Fruit fly (Drosophila melanogaster) whole organism, embryonic: ENCODE results near the gene CG10353.
A peak's percentile ranks its signal among the peaks of the same experiment; 100 is the strongest.

ENCODE experiments used
- Atf6 ChIP-seq: fragments of 200-800 bp; sonication (Bioruptor generic); IDR thresholded peaks from 2 replicates; pipeline ENCODE4 v1.3.6; 2022; ENCODE audit warnings: missing biosample characterization, missing genetic modification characterization
- C15 ChIP-seq: fragments of 200-800 bp; sonication (Bioruptor generic); IDR thresholded peaks from 3 replicates; pipeline ENCODE4 v1.3.6; 2022; ENCODE audit warnings: missing biosample characterization, missing genetic modification characterization
- CG11398 ChIP-seq: fragments of 200-800 bp; sonication (Bioruptor generic); optimal IDR thresholded peaks from 2 replicates; lab custom pipeline; 2016; ENCODE audit warnings: missing biosample characterization, missing genetic modification characterization
- CG11695 ChIP-seq: fragments of 200-800 bp; sonication (Bioruptor generic); IDR thresholded peaks from 3 replicates; pipeline ENCODE4 v1.3.6; 2022; ENCODE audit warnings: missing biosample characterization, missing genetic modification characterization
- CG13624 ChIP-seq: fragments of 200-800 bp; sonication (Bioruptor generic); optimal IDR thresholded peaks from 2 replicates; lab custom pipeline; 2016; ENCODE audit warnings: missing biosample characterization, missing genetic modification characterization
- CG1647 ChIP-seq: fragments of 200-800 bp; sonication (Bioruptor generic); optimal IDR thresholded peaks from 3 replicates; lab custom pipeline; 2016; ENCODE audit warnings: missing biosample characterization, missing genetic modification characterization
- CG17829 ChIP-seq: fragments of 200-800 bp; optimal IDR thresholded peaks from 2 replicates; lab custom pipeline; 2019; ENCODE audit warnings: missing biosample characterization, mild to moderate bottlenecking, missing genetic modification characterization, moderate library complexity
- CG2120 ChIP-seq: fragments of 200-800 bp; sonication (Bioruptor generic); optimal IDR thresholded peaks from 3 replicates; lab custom pipeline; 2016; ENCODE audit warnings: missing biosample characterization, missing genetic modification characterization
- CG32767 ChIP-seq: fragments of 200-800 bp; sonication (Bioruptor generic); IDR thresholded peaks from 2 replicates; pipeline ENCODE4 v1.3.6; 2022; ENCODE audit warnings: missing biosample characterization, missing genetic modification characterization
- CG32772 ChIP-seq: fragments of 200-800 bp; sonication (Bioruptor generic); IDR thresholded peaks from 2 replicates; pipeline ENCODE4 v1.3.6; 2022; ENCODE audit warnings: missing biosample characterization, missing genetic modification characterization
- CG3281 ChIP-seq: fragments of 200-800 bp; sonication (Bioruptor generic); optimal IDR thresholded peaks from 3 replicates; lab custom pipeline; 2017; ENCODE audit warnings: missing biosample characterization, mild to moderate bottlenecking, missing genetic modification characterization
- CG42726 ChIP-seq: fragments of 200-800 bp; sonication (Bioruptor generic); IDR thresholded peaks from 2 replicates; pipeline ENCODE4 v1.3.6; 2022; ENCODE audit warnings: missing biosample characterization, missing genetic modification characterization; ENCODE audit not compliant: partially characterized antibody
- CG4404 ChIP-seq: fragments of 200-800 bp; sonication (Bioruptor generic); IDR thresholded peaks from 2 replicates; pipeline ENCODE4 v1.3.6; 2022; ENCODE audit warnings: missing biosample characterization, missing genetic modification characterization
- CG4854 ChIP-seq: fragments of 200-800 bp; sonication (Bioruptor generic); optimal IDR thresholded peaks from 2 replicates; lab custom pipeline; 2016; ENCODE audit warnings: missing biosample characterization, missing genetic modification characterization, inconsistent platforms
- CG5245 ChIP-seq: fragments of 200-800 bp; sonication (Bioruptor generic); optimal IDR thresholded peaks from 3 replicates; lab custom pipeline; 2016; ENCODE audit warnings: missing biosample characterization, missing genetic modification characterization
- CG6272 ChIP-seq: fragments of 200-800 bp; sonication (Bioruptor generic); IDR thresholded peaks from 2 replicates; pipeline ENCODE4 v1.3.6; 2022; ENCODE audit warnings: missing biosample characterization, missing genetic modification characterization
- CG9932 ChIP-seq: fragments of 200-800 bp; sonication (Bioruptor generic); IDR thresholded peaks from 2 replicates; pipeline ENCODE4 v1.3.6; 2022; ENCODE audit warnings: missing biosample characterization, missing genetic modification characterization
- D19B ChIP-seq: fragments of 200-800 bp; sonication (Bioruptor generic); optimal IDR thresholded peaks from 2 replicates; lab custom pipeline; 2017; ENCODE audit warnings: missing biosample characterization, mild to moderate bottlenecking, missing genetic modification characterization
- E2f1 ChIP-seq: fragments of 200-800 bp; sonication (Bioruptor generic); IDR thresholded peaks from 2 replicates; pipeline ENCODE4 v1.3.6; 2022; ENCODE audit warnings: missing biosample characterization, missing genetic modification characterization
- HLHmδ ChIP-seq: fragments of 200-800 bp; sonication (Bioruptor generic); optimal IDR thresholded peaks from 2 replicates; lab custom pipeline; 2018; ENCODE audit warnings: missing biosample characterization, mild to moderate bottlenecking, missing genetic modification characterization, moderate library complexity
- Hr51 ChIP-seq, 2 experiments: fragments of 200-800 bp; sonication (Bioruptor generic); optimal IDR thresholded peaks; 2 replicates in 1 of 2; 3 replicates in 1 of 2; lab custom pipeline; 2016 to 2018; ENCODE audit warnings: missing biosample characterization in 2 of 2, missing genetic modification characterization in 2 of 2, mild to moderate bottlenecking in 1 of 2, moderate library complexity in 1 of 2
- MBD-R2 ChIP-seq: fragments of 200-800 bp; sonication (Bioruptor generic); IDR thresholded peaks from 2 replicates; pipeline ENCODE4 v1.3.6; 2022; ENCODE audit warnings: missing biosample characterization, missing genetic modification characterization
- Mes4 ChIP-seq: fragments of 200-800 bp; sonication (Bioruptor generic); optimal IDR thresholded peaks from 2 replicates; lab custom pipeline; 2016; ENCODE audit warnings: missing biosample characterization, missing genetic modification characterization
- Mrtf ChIP-seq: fragments of 200-800 bp; sonication (Bioruptor generic); IDR thresholded peaks from 3 replicates; pipeline ENCODE4 v1.3.6; 2022; ENCODE audit warnings: missing biosample characterization, missing genetic modification characterization
- Nf-YC ChIP-seq: fragments of 200-800 bp; optimal IDR thresholded peaks from 3 replicates; lab custom pipeline; 2019; ENCODE audit warnings: missing biosample characterization, mild to moderate bottlenecking, missing genetic modification characterization, moderate library complexity
- Rfx ChIP-seq: fragments of 200-800 bp; sonication (Bioruptor generic); IDR thresholded peaks from 2 replicates; pipeline ENCODE4 v1.3.6; 2022; ENCODE audit warnings: missing biosample characterization, missing genetic modification characterization
- Scr ChIP-seq: fragments of 200-800 bp; sonication (Bioruptor generic); IDR thresholded peaks from 2 replicates; pipeline ENCODE4 v1.3.6; 2022; ENCODE audit warnings: missing biosample characterization, missing genetic modification characterization; ENCODE audit not compliant: partially characterized antibody
- Sox102F ChIP-seq: fragments of 200-800 bp; sonication (Bioruptor generic); optimal IDR thresholded peaks from 2 replicates; lab custom pipeline; 2018; ENCODE audit warnings: missing biosample characterization, mild to moderate bottlenecking, missing genetic modification characterization, moderate library complexity
- TFAM ChIP-seq: fragments of 200-800 bp; sonication (Bioruptor generic); optimal IDR thresholded peaks from 2 replicates; lab custom pipeline; 2017; ENCODE audit warnings: missing biosample characterization, missing genetic modification characterization, inconsistent platforms
- Tbp ChIP-seq: fragments of >200 bp; optimal IDR thresholded peaks from 2 replicates; lab custom pipeline; 2018; ENCODE audit warnings: missing biosample characterization, missing genetic modification characterization
- cad ChIP-seq: fragments of >200 bp; optimal IDR thresholded peaks from 2 replicates; lab custom pipeline; 2017; ENCODE audit warnings: missing biosample characterization, missing genetic modification characterization
- croc ChIP-seq: fragments of 200-800 bp; sonication (Bioruptor generic); conservative IDR thresholded peaks from 3 replicates; pipeline ENCODE4 v1.3.6; 2022; ENCODE audit warnings: missing biosample characterization, missing genetic modification characterization
- cwo ChIP-seq: fragments of 200-800 bp; sonication (Bioruptor generic); optimal IDR thresholded peaks from 3 replicates; lab custom pipeline; 2017; ENCODE audit warnings: missing biosample characterization, missing genetic modification characterization, mild to moderate bottlenecking, moderate library complexity, missing genetic modification reagents
- da ChIP-seq: fragments of 200-800 bp; sonication (Bioruptor generic); optimal IDR thresholded peaks from 2 replicates; lab custom pipeline; 2016; ENCODE audit warnings: missing biosample characterization, missing genetic modification characterization
- esg ChIP-seq: fragments of 200-800 bp; sonication (Bioruptor generic); conservative IDR thresholded peaks from 2 replicates; pipeline ENCODE4 v1.3.6; 2022; ENCODE audit warnings: missing biosample characterization, missing genetic modification characterization
- fd64A ChIP-seq: fragments of 200-800 bp; sonication (Bioruptor generic); optimal IDR thresholded peaks from 3 replicates; lab custom pipeline; 2018; ENCODE audit warnings: missing biosample characterization, mild to moderate bottlenecking, missing genetic modification characterization
- gfzf ChIP-seq: fragments of 200-800 bp; sonication (Bioruptor generic); optimal IDR thresholded peaks from 2 replicates; lab custom pipeline; 2016; ENCODE audit warnings: missing biosample characterization, mild to moderate bottlenecking, missing genetic modification characterization, moderate library complexity
- grau ChIP-seq: fragments of 200-800 bp; optimal IDR thresholded peaks from 3 replicates; lab custom pipeline; 2019; ENCODE audit warnings: missing biosample characterization, mild to moderate bottlenecking, missing genetic modification characterization, moderate library complexity
- insv ChIP-seq, 2 experiments: fragments of 200-800 bp; sonication (Bioruptor generic); optimal IDR thresholded peaks; 3 replicates each; lab custom pipeline; 2016 to 2018; ENCODE audit warnings: missing biosample characterization in 2 of 2, missing genetic modification characterization in 2 of 2
- jumu ChIP-seq: fragments of 200-800 bp; sonication (Bioruptor generic); optimal IDR thresholded peaks from 3 replicates; lab custom pipeline; 2016; ENCODE audit warnings: missing biosample characterization, missing genetic modification characterization
- kah ChIP-seq: fragments of 200-800 bp; sonication (Bioruptor generic); optimal IDR thresholded peaks from 2 replicates; lab custom pipeline; 2018; ENCODE audit warnings: missing biosample characterization, mild to moderate bottlenecking, missing genetic modification characterization
- kni ChIP-seq: fragments of 200-800 bp; sonication (Bioruptor generic); optimal IDR thresholded peaks from 3 replicates; lab custom pipeline; 2017; ENCODE audit warnings: mild to moderate bottlenecking, missing biosample characterization, missing genetic modification reagents, missing genetic modification characterization
- mirr ChIP-seq: fragments of 200-800 bp; sonication (Bioruptor generic); optimal IDR thresholded peaks from 3 replicates; lab custom pipeline; 2018; ENCODE audit warnings: missing biosample characterization, mild to moderate bottlenecking, missing genetic modification characterization
- pnt ChIP-seq: fragments of 200-800 bp; sonication (Bioruptor generic); optimal IDR thresholded peaks from 3 replicates; lab custom pipeline; 2016; ENCODE audit warnings: missing biosample characterization, missing genetic modification characterization
- pum ChIP-seq: fragments of 200-800 bp; sonication (Bioruptor generic); optimal IDR thresholded peaks from 2 replicates; lab custom pipeline; 2016; ENCODE audit warnings: missing biosample characterization, missing genetic modification characterization
- sd ChIP-seq: fragments of 200-800 bp; sonication (Bioruptor generic); optimal IDR thresholded peaks from 3 replicates; lab custom pipeline; 2018; ENCODE audit warnings: missing biosample characterization, mild to moderate bottlenecking, missing genetic modification characterization, moderate library complexity
- seq ChIP-seq: fragments of 200-800 bp; sonication (Bioruptor generic); IDR thresholded peaks from 2 replicates; pipeline ENCODE4 v1.3.6; 2022; ENCODE audit warnings: missing biosample characterization, missing genetic modification characterization
- sim ChIP-seq: fragments of 200-800 bp; sonication (Bioruptor generic); IDR thresholded peaks from 2 replicates; pipeline ENCODE4 v1.3.6; 2022; ENCODE audit warnings: missing biosample characterization, missing genetic modification characterization
- sisA ChIP-seq: fragments of 200-800 bp; sonication (Bioruptor generic); IDR thresholded peaks from 2 replicates; pipeline ENCODE4 v1.3.6; 2022; ENCODE audit warnings: missing biosample characterization, missing genetic modification characterization
- zfh2 ChIP-seq: fragments of 200-800 bp; sonication (Bioruptor generic); optimal IDR thresholded peaks from 2 replicates; lab custom pipeline; 2016; ENCODE audit warnings: missing biosample characterization, missing genetic modification characterization

Gene CG10353

DNA sequence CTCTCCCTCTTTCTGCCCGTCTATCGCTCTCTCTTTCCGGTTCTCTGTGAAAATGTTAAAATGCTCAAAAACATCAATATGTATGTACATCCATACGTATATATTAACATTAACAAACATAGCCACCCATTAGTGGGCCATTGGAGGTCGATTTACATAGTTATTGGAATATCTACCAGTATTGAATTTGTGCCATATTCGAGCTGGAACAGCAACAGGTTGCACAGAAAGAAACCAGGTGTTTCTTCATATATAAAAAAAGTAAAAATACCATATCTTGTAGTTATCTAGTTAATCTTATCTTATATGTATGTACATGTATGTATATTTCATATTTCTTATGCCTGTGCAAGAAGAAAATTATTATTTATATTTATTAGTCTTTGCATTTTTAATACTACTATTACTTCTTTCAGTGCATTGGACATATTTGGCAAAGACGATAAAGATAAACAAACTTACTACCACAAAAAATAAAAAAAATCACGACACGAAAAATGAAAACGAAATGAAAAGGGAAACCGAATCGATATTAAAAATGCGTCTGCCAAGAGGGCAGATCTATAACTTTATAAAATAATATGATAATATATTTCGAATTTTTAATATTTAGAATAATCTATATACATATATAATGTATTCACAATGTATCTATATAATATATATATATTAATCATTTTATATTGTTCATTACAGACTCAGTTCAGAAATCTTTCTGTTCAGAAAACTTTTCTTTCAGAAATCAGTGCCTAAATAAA is 38.3 kb downstream of the CG10353 start (continued):
- TF ChIP-seq Tbp = no peak
- TF ChIP-seq Sox102F (GFP tag; lab: Kevin White, UChicago) = peak; percentile 79
- TF ChIP-seq Hr51 (GFP tag; optimal IDR thresholded peaks at IDR 0.05; lab: Kevin White, UChicago) = peak in 1 of 2 experiments; percentile 78
- TF ChIP-seq CG5245 (GFP tag; lab: Kevin White, UChicago) = no peak
- TF ChIP-seq esg (GFP tag; lab: Robert Waterston, UW) = 0 out of 2 replicates have a peak, but pooled peaks have one; percentile 21
- TF ChIP-seq Rfx (GFP tag; lab: Robert Waterston, UW) = 0 out of 2 replicates have a peak, but pooled peaks have one; percentile 36
- no peak for TF ChIP-seq TFAM (GFP tag; lab: Kevin White, UChicago)
- no peak for TF ChIP-seq pum (GFP tag; lab: Kevin White, UChicago)
- TF ChIP-seq da = no peak
- TF ChIP-seq fd64A (GFP tag; lab: Kevin White, UChicago) = no peak
- TF ChIP-seq CG4404 = no peak
- TF ChIP-seq jumu = no peak
- TF ChIP-seq CG3281 (GFP tag; lab: Kevin White, UChicago) = peak; percentile 37
- peak; percentile 43 for TF ChIP-seq cwo
- TF ChIP-seq insv (GFP tag; optimal IDR thresholded peaks at IDR 0.05; lab: Kevin White, UChicago) = no peak
- no peak for TF ChIP-seq Scr (GFP tag; lab: Robert Waterston, UW)
- TF ChIP-seq kah (GFP tag; lab: Kevin White, UChicago) = no peak
- TF ChIP-seq CG2120 (GFP tag; lab: Kevin White, UChicago) = peak; percentile 31
- no peak for TF ChIP-seq C15 (GFP tag; lab: Robert Waterston, UW)
- TF ChIP-seq CG17829 (tag; lab: Kevin White, UChicago) = peak; percentile 34
- TF ChIP-seq sim (GFP tag; lab: Robert Waterston, UW) = no peak
- TF ChIP-seq CG6272 (GFP tag; lab: Robert Waterston, UW) = no peak
- TF ChIP-seq CG32772 (GFP tag; lab: Robert Waterston, UW) = peak; percentile 35
- peak; percentile 13 for TF ChIP-seq Nf-YC (tag; lab: Kevin White, UChicago)
- no peak for TF ChIP-seq pnt
- TF ChIP-seq CG4854 = no peak
- no peak for TF ChIP-seq CG11398 (GFP tag; lab: Kevin White, UChicago)
- TF ChIP-seq CG9932 (GFP tag; lab: Robert Waterston, UW) = peak; percentile 37
- TF ChIP-seq Mes4 = no peak
- no peak for TF ChIP-seq Mrtf
- TF ChIP-seq gfzf (GFP tag; lab: Kevin White, UChicago) = no peak
- TF ChIP-seq croc = no peak
- no peak for TF ChIP-seq zfh2
- TF ChIP-seq mirr (GFP tag; lab: Kevin White, UChicago) = peak; percentile 59
- TF ChIP-seq Atf6 (GFP tag; lab: Robert Waterston, UW) = 0 out of 2 replicates have a peak, but pooled peaks have one; percentile 43
- TF ChIP-seq D19B (GFP tag; lab: Kevin White, UChicago) = no peak
- TF ChIP-seq CG13624 = no peak
- TF ChIP-seq HLHmδ (GFP tag; lab: Kevin White, UChicago) = no peak
- TF ChIP-seq CG32767 (GFP tag; lab: Robert Waterston, UW) = no peak
- TF ChIP-seq MBD-R2 (GFP tag; lab: Robert Waterston, UW) = no peak
- TF ChIP-seq sisA = 0 out of 2 replicates have a peak, but pooled peaks have one; percentile 40
- TF ChIP-seq cad (GFP tag; lab: Kevin White, UChicago) = no peak
- peak; percentile 60 for TF ChIP-seq grau (tag; lab: Kevin White, UChicago)
- peak; percentile 43; the same call in 1 of the 2 replicates for TF ChIP-seq E2f1 (GFP tag; lab: Robert Waterston, UW)
- no peak for TF ChIP-seq CG1647 (GFP tag; lab: Kevin White, UChicago)
- 0 out of 3 replicates have a peak, but pooled peaks have one; percentile 19 for TF ChIP-seq CG11695 (GFP tag; lab: Robert Waterston, UW)
- peak; percentile 26; the same call in 1 of the 2 replicates for TF ChIP-seq seq (GFP tag; lab: Robert Waterston, UW)
- TF ChIP-seq sd (tag; lab: Kevin White, UChicago) = peak; percentile 72
- TF ChIP-seq CG42726 (GFP tag; lab: Robert Waterston, UW) = no peak
- TF ChIP-seq kni (GFP tag; lab: Kevin White, UChicago) = no peak
